Fruit fly (Drosophila melanogaster) whole organism, embryonic: ENCODE results near the gene CG34300.

Source experiments
- Adf1 ChIP-seq: fragments of 200-800 bp; sonication (Bioruptor generic); IDR thresholded peaks from 2 replicates; pipeline ENCODE4 v1.3.6; 2022; ENCODE audit warnings: missing biosample characterization, missing genetic modification characterization
- B-H1 ChIP-seq: fragments of 200-800 bp; sonication (Bioruptor generic); IDR thresholded peaks from 3 replicates; pipeline ENCODE4 v1.3.6; 2022; ENCODE audit warnings: missing biosample characterization, missing genetic modification characterization
- CG10979 ChIP-seq: fragments of 200-800 bp; sonication (Bioruptor generic); optimal IDR thresholded peaks from 2 replicates; lab custom pipeline; 2018; ENCODE audit warnings: missing biosample characterization, mild to moderate bottlenecking, missing genetic modification characterization, moderate library complexity
- CG11723 ChIP-seq: fragments of 200-800 bp; sonication (Bioruptor generic); optimal IDR thresholded peaks from 2 replicates; lab custom pipeline; 2017; ENCODE audit warnings: missing biosample characterization, mild to moderate bottlenecking, missing genetic modification characterization
- CG12236 ChIP-seq: fragments of 200-800 bp; sonication (Bioruptor generic); optimal IDR thresholded peaks from 2 replicates; lab custom pipeline; 2016; ENCODE audit warnings: missing biosample characterization, missing genetic modification characterization
- CG15269 ChIP-seq: fragments of 200-800 bp; sonication (Bioruptor generic); optimal IDR thresholded peaks from 2 replicates; lab custom pipeline; 2018; ENCODE audit warnings: missing biosample characterization, mild to moderate bottlenecking, missing genetic modification characterization, moderate library complexity
- CG17186 ChIP-seq: fragments of 200-800 bp; sonication (Bioruptor generic); optimal IDR thresholded peaks from 3 replicates; lab custom pipeline; 2017; ENCODE audit warnings: missing biosample characterization, missing genetic modification reagents, missing genetic modification characterization
- CG17802 ChIP-seq: fragments of 200-800 bp; sonication (Bioruptor generic); optimal IDR thresholded peaks from 2 replicates; lab custom pipeline; 2018; ENCODE audit warnings: missing biosample characterization, mild to moderate bottlenecking, missing genetic modification characterization, moderate library complexity
- CG18262 ChIP-seq: fragments of 200-800 bp; optimal IDR thresholded peaks from 3 replicates; lab custom pipeline; 2019; ENCODE audit warnings: missing biosample characterization, mild to moderate bottlenecking, missing genetic modification characterization, moderate library complexity
- CG18599 ChIP-seq: fragments of 200-800 bp; sonication (Bioruptor generic); optimal IDR thresholded peaks from 3 replicates; lab custom pipeline; 2017; ENCODE audit warnings: missing biosample characterization, missing genetic modification characterization, mild to moderate bottlenecking, moderate library complexity, missing genetic modification reagents
- CG3065 ChIP-seq: fragments of 200-800 bp; sonication (Bioruptor generic); optimal IDR thresholded peaks from 2 replicates; lab custom pipeline; 2016; ENCODE audit warnings: missing biosample characterization, missing genetic modification characterization
- CG31441 ChIP-seq: fragments of 200-800 bp; sonication (Bioruptor generic); IDR thresholded peaks from 2 replicates; pipeline ENCODE4 v1.3.6; 2022; ENCODE audit warnings: missing biosample characterization, missing genetic modification characterization
- CG32772 ChIP-seq: fragments of 200-800 bp; sonication (Bioruptor generic); IDR thresholded peaks from 2 replicates; pipeline ENCODE4 v1.3.6; 2022; ENCODE audit warnings: missing biosample characterization, missing genetic modification characterization
- CG3407 ChIP-seq: fragments of 200-800 bp; sonication (Bioruptor generic); optimal IDR thresholded peaks from 2 replicates; lab custom pipeline; 2018; ENCODE audit warnings: missing biosample characterization, mild to moderate bottlenecking, missing genetic modification characterization
- CG34224 ChIP-seq: fragments of 200-800 bp; sonication (Bioruptor generic); IDR thresholded peaks from 3 replicates; pipeline ENCODE4 v1.3.6; 2022; ENCODE audit warnings: missing biosample characterization, missing genetic modification characterization; ENCODE audit not compliant: partially characterized antibody
- CG42726 ChIP-seq: fragments of 200-800 bp; sonication (Bioruptor generic); IDR thresholded peaks from 2 replicates; pipeline ENCODE4 v1.3.6; 2022; ENCODE audit warnings: missing biosample characterization, missing genetic modification characterization; ENCODE audit not compliant: partially characterized antibody
- CG4360 ChIP-seq: fragments of 200-800 bp; sonication (Bioruptor generic); IDR thresholded peaks from 2 replicates; pipeline ENCODE4 v1.3.6; 2022; ENCODE audit warnings: missing biosample characterization, missing genetic modification characterization
- CG4707 ChIP-seq: fragments of 200-800 bp; sonication (Bioruptor generic); optimal IDR thresholded peaks from 2 replicates; lab custom pipeline; 2018; ENCODE audit warnings: missing biosample characterization, mild to moderate bottlenecking, missing genetic modification characterization, moderate library complexity
- CG6689 ChIP-seq: fragments of 200-800 bp; sonication (Bioruptor generic); IDR thresholded peaks from 2 replicates; pipeline ENCODE4 v1.3.6; 2022; ENCODE audit warnings: missing biosample characterization, missing genetic modification characterization
- CG8765 ChIP-seq: fragments of 200-800 bp; sonication (Bioruptor generic); IDR thresholded peaks from 2 replicates; pipeline ENCODE4 v1.3.6; 2022; ENCODE audit warnings: missing biosample characterization, missing genetic modification characterization
- CTCF ChIP-seq: fragments of 200-800 bp; sonication (Bioruptor generic); optimal IDR thresholded peaks from 2 replicates; lab custom pipeline; 2017; ENCODE audit warnings: missing biosample characterization, mild to moderate bottlenecking, missing genetic modification characterization, moderate library complexity
- D ChIP-seq, 2 experiments: fragments of 200-800 bp in 1 of 2; fragments of >200 bp in 1 of 2; sonication (Bioruptor generic) in 1 of 2; optimal IDR thresholded peaks; 2 replicates in 1 of 2; 3 replicates in 1 of 2; lab custom pipeline; 2017; ENCODE audit warnings: mild to moderate bottlenecking in 1 of 2, missing biosample characterization in 1 of 2, missing genetic modification characterization in 1 of 2, missing genetic modification reagents in 1 of 2
- Dip3 ChIP-seq: fragments of 200-800 bp; sonication (Bioruptor generic); optimal IDR thresholded peaks from 3 replicates; lab custom pipeline; 2016; ENCODE audit warnings: missing biosample characterization, missing genetic modification characterization
- HmgZ ChIP-seq: fragments of 200-800 bp; sonication (Bioruptor generic); optimal IDR thresholded peaks from 2 replicates; lab custom pipeline; 2018; ENCODE audit warnings: missing biosample characterization, mild to moderate bottlenecking, missing genetic modification characterization
- Mad ChIP-seq: fragments of 200-800 bp; sonication (Bioruptor generic); optimal IDR thresholded peaks from 2 replicates; lab custom pipeline; 2016; ENCODE audit warnings: missing biosample characterization, missing genetic modification characterization
- NfI ChIP-seq: fragments of 200-800 bp; sonication (Bioruptor generic); optimal IDR thresholded peaks from 3 replicates; lab custom pipeline; 2018; ENCODE audit warnings: missing biosample characterization, mild to moderate bottlenecking, missing genetic modification characterization, moderate library complexity
- Oli ChIP-seq: fragments of 200-800 bp; sonication (Bioruptor generic); optimal IDR thresholded peaks from 2 replicates; lab custom pipeline; 2018; ENCODE audit warnings: missing biosample characterization, mild to moderate bottlenecking, missing genetic modification characterization, moderate library complexity
- Pdp1 ChIP-seq, 2 experiments: fragments of 200-800 bp; sonication (Bioruptor generic); optimal IDR thresholded peaks; 3 replicates each; lab custom pipeline; 2016; ENCODE audit warnings: missing biosample characterization in 2 of 2, missing genetic modification characterization in 2 of 2, mild to moderate bottlenecking in 1 of 2, moderate library complexity in 1 of 2
- Ravus ChIP-seq: fragments of 200-800 bp; sonication (Bioruptor generic); IDR thresholded peaks from 2 replicates; pipeline ENCODE4 v1.3.6; 2022; ENCODE audit warnings: missing biosample characterization, missing genetic modification characterization
- al ChIP-seq: fragments of 200-800 bp; sonication (Bioruptor generic); IDR thresholded peaks from 2 replicates; pipeline ENCODE4 v1.3.6; 2022; ENCODE audit warnings: missing biosample characterization, missing genetic modification characterization
- bowl ChIP-seq: fragments of 200-800 bp; sonication (Bioruptor generic); IDR thresholded peaks from 2 replicates; pipeline ENCODE4 v1.3.6; 2022; ENCODE audit warnings: missing biosample characterization, missing genetic modification characterization
- cad ChIP-seq: fragments of >200 bp; optimal IDR thresholded peaks from 2 replicates; lab custom pipeline; 2017; ENCODE audit warnings: missing biosample characterization, missing genetic modification characterization
- danr ChIP-seq: fragments of 200-800 bp; sonication (Bioruptor generic); IDR thresholded peaks from 2 replicates; pipeline ENCODE4 v1.3.6; 2022; ENCODE audit warnings: missing biosample characterization, missing genetic modification characterization
- dati ChIP-seq: fragments of 200-800 bp; sonication (Bioruptor generic); IDR thresholded peaks from 2 replicates; pipeline ENCODE4 v1.3.6; 2022; ENCODE audit warnings: missing biosample characterization, missing genetic modification characterization
- dmrt11E ChIP-seq: fragments of 200-800 bp; sonication (Bioruptor generic); optimal IDR thresholded peaks from 3 replicates; lab custom pipeline; 2018; ENCODE audit warnings: missing biosample characterization, mild to moderate bottlenecking, missing genetic modification characterization, moderate library complexity
- dmrt99B ChIP-seq: fragments of 200-800 bp; sonication (Bioruptor generic); optimal IDR thresholded peaks from 2 replicates; lab custom pipeline; 2018; ENCODE audit warnings: missing biosample characterization, mild to moderate bottlenecking, missing genetic modification characterization, moderate library complexity
- ewg ChIP-seq: fragments of 200-800 bp; sonication (Bioruptor generic); optimal IDR thresholded peaks from 3 replicates; lab custom pipeline; 2017; ENCODE audit warnings: mild to moderate bottlenecking, missing biosample characterization, missing genetic modification reagents, missing genetic modification characterization
- ftz-f1 ChIP-seq: fragments of 200-800 bp; sonication (Bioruptor generic); optimal IDR thresholded peaks from 2 replicates; lab custom pipeline; 2016; ENCODE audit warnings: missing biosample characterization, missing genetic modification characterization
- grn ChIP-seq: fragments of 200-800 bp; sonication (Bioruptor generic); optimal IDR thresholded peaks from 3 replicates; lab custom pipeline; 2017; ENCODE audit warnings: missing biosample characterization, missing genetic modification characterization
- ind ChIP-seq: fragments of 200-800 bp; sonication (Bioruptor generic); optimal IDR thresholded peaks from 3 replicates; lab custom pipeline; 2016; ENCODE audit warnings: missing biosample characterization, missing genetic modification characterization
- lab ChIP-seq: fragments of 200-800 bp; sonication (Bioruptor generic); optimal IDR thresholded peaks from 3 replicates; lab custom pipeline; 2017; ENCODE audit warnings: missing biosample characterization, missing genetic modification characterization, mild to moderate bottlenecking, moderate library complexity, missing genetic modification reagents
- mam ChIP-seq: fragments of 200-800 bp; sonication (Bioruptor generic); optimal IDR thresholded peaks from 3 replicates; lab custom pipeline; 2016; ENCODE audit warnings: missing biosample characterization, missing genetic modification characterization
- oc ChIP-seq: fragments of 200-800 bp; sonication (Bioruptor generic); optimal IDR thresholded peaks from 2 replicates; lab custom pipeline; 2018; ENCODE audit warnings: missing biosample characterization, mild to moderate bottlenecking, missing genetic modification characterization, moderate library complexity
- otp ChIP-seq: fragments of 200-800 bp; sonication (Bioruptor generic); IDR thresholded peaks from 3 replicates; pipeline ENCODE4, ENCODE4 v1.3.6; 2022; ENCODE audit warnings: missing biosample characterization, missing genetic modification characterization
- pum ChIP-seq: fragments of 200-800 bp; sonication (Bioruptor generic); optimal IDR thresholded peaks from 2 replicates; lab custom pipeline; 2016; ENCODE audit warnings: missing biosample characterization, missing genetic modification characterization
- shn ChIP-seq: fragments of 200-800 bp; sonication (Bioruptor generic); optimal IDR thresholded peaks from 3 replicates; lab custom pipeline; 2016; ENCODE audit warnings: missing biosample characterization, missing genetic modification characterization
- ssp ChIP-seq: fragments of 200-800 bp; sonication (Bioruptor generic); IDR thresholded peaks from 2 replicates; pipeline ENCODE4 v1.3.6; 2022; ENCODE audit warnings: missing biosample characterization, missing genetic modification characterization
- stwl ChIP-seq: fragments of 200-800 bp; sonication (Bioruptor generic); optimal IDR thresholded peaks from 3 replicates; lab custom pipeline; 2018; ENCODE audit warnings: missing biosample characterization, mild to moderate bottlenecking, missing genetic modification characterization, moderate library complexity
- unc-4 ChIP-seq: fragments of 200-800 bp; sonication (Bioruptor generic); IDR thresholded peaks from 2 replicates; pipeline ENCODE4 v1.3.6; 2022; ENCODE audit warnings: missing biosample characterization, missing genetic modification characterization; ENCODE audit not compliant: partially characterized antibody
- vnd ChIP-seq: fragments of 200-800 bp; sonication (Bioruptor generic); IDR thresholded peaks from 3 replicates; pipeline ENCODE4 v1.3.6; 2022; ENCODE audit warnings: missing biosample characterization, missing genetic modification characterization; ENCODE audit not compliant: partially characterized antibody
- zfh1 ChIP-seq: fragments of 200-800 bp; sonication (Bioruptor generic); IDR thresholded peaks from 3 replicates; pipeline ENCODE4 v1.3.6; 2022; ENCODE audit warnings: missing biosample characterization, missing genetic modification characterization

Gene CG34300

DNA sequence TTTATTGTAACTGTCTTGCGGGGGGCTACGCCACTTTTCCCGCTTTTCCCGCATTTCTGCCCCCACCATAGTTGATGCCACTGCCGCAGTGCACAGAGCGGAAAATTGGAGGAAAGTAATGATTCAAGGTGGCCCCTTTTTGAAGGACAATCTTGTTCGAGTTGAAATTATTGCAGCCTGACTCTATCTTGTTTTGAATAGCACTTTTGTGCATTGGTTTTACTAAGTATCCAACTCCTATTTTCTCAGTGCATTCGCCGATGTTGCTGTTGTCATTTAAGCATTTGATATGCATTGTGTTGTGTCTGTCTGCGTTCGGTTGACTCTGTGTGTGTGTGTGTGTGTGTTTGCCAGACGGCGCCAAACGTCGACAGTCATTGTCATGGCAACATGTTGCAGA, 6.1 kb upstream of the CG34300 start (continued):
- no peak for TF ChIP-seq stwl (tag; lab: Kevin White, UChicago)
- TF ChIP-seq ssp (GFP tag; lab: Robert Waterston, UW): no peak
- no peak for TF ChIP-seq pum (GFP tag; lab: Kevin White, UChicago)
- peak; percentile 1 for TF ChIP-seq CG18262
- peak; percentile 6 for TF ChIP-seq dmrt11E
- no peak for TF ChIP-seq Mad (GFP tag; lab: Kevin White, UChicago)
- TF ChIP-seq zfh1: no peak
- TF ChIP-seq shn: no peak
- TF ChIP-seq mam: no peak
- no peak for TF ChIP-seq CG12236
- TF ChIP-seq CG10979 (tag; lab: Kevin White, UChicago): peak; percentile 16
- no peak for TF ChIP-seq grn (GFP tag; lab: Kevin White, UChicago)
- no peak for TF ChIP-seq CG6689
- TF ChIP-seq oc (tag; lab: Kevin White, UChicago): no peak
- TF ChIP-seq CG42726 (GFP tag; lab: Robert Waterston, UW): no peak

dm6 chr3R:30307881-30308482, 1.5 kb upstream of the CG34300 start:
- TF ChIP-seq Ravus (GFP tag; lab: Robert Waterston, UW): no peak
- no peak for TF ChIP-seq dati (GFP tag; lab: Robert Waterston, UW)
- TF ChIP-seq lab: peak; percentile 7
- TF ChIP-seq ftz-f1 (GFP tag; lab: Kevin White, UChicago): peak; percentile 56
- no peak for TF ChIP-seq CG8765 (GFP tag; lab: Robert Waterston, UW)
- no peak for TF ChIP-seq ind (GFP tag; lab: Kevin White, UChicago)
- no peak for TF ChIP-seq Dip3 (GFP tag; lab: Kevin White, UChicago)
- peak; percentile 51 for TF ChIP-seq CG4360 (GFP tag; lab: Robert Waterston, UW)
- no peak for TF ChIP-seq danr (GFP tag; lab: Robert Waterston, UW)
- no peak for TF ChIP-seq Adf1 (GFP tag; lab: Robert Waterston, UW)
- no peak for TF ChIP-seq CG3407
- no peak for TF ChIP-seq cad
- no peak for TF ChIP-seq CG31441 (GFP tag; lab: Robert Waterston, UW)
- TF ChIP-seq CG11723: no peak
- no peak for TF ChIP-seq NfI (GFP tag; lab: Kevin White, UChicago)
- TF ChIP-seq dmrt99B (tag; lab: Kevin White, UChicago): no peak
- no peak for TF ChIP-seq CG4707 (GFP tag; lab: Kevin White, UChicago)
- no peak for TF ChIP-seq unc-4 (GFP tag; lab: Robert Waterston, UW)
- TF ChIP-seq CG17802 (tag; lab: Kevin White, UChicago): no peak
- TF ChIP-seq pum (GFP tag; lab: Kevin White, UChicago): no peak
- TF ChIP-seq bowl: no peak
- peak; percentile 20 for TF ChIP-seq CG18599 (GFP tag; lab: Kevin White, UChicago)
- no peak for TF ChIP-seq CG3065 (GFP tag; lab: Kevin White, UChicago)
- TF ChIP-seq B-H1: no peak
- TF ChIP-seq HmgZ (tag; lab: Kevin White, UChicago): no peak
- TF ChIP-seq CG17186: no peak
- no peak for TF ChIP-seq vnd (GFP tag; lab: Robert Waterston, UW)
- TF ChIP-seq Pdp1 (GFP tag; optimal IDR thresholded peaks at IDR 0.05; lab: Kevin White, UChicago): peak in 1 of 2 experiments; percentile 95
- no peak for TF ChIP-seq CTCF
- TF ChIP-seq D (optimal IDR thresholded peaks at IDR 0.05; lab: Kevin White, UChicago): no peak
- no peak for TF ChIP-seq D (GFP tag; optimal IDR thresholded peaks at IDR 0.05; lab: Kevin White, UChicago)
- no peak for TF ChIP-seq CG15269 (tag; lab: Kevin White, UChicago)
- no peak for TF ChIP-seq CG32772 (GFP tag; lab: Robert Waterston, UW)
- no peak for TF ChIP-seq al (GFP tag; lab: Robert Waterston, UW)
- no peak for TF ChIP-seq ewg (GFP tag; lab: Kevin White, UChicago)
- TF ChIP-seq Oli (tag; lab: Kevin White, UChicago): no peak
- TF ChIP-seq otp (GFP tag; lab: Robert Waterston, UW): no peak
- no peak for TF ChIP-seq CG34224 (GFP tag; lab: Robert Waterston, UW)
